Fruit fly (Drosophila melanogaster) Kc167 (cell line): ENCODE results near the gene Sdhaf3.

ENCODE experiments used
- Myc ChIP-seq: fragments of >200 bp; optimal IDR thresholded peaks from 2 replicates; lab custom pipeline; 2017; ENCODE audit warnings: missing external identifiers
- psq ChIP-seq: fragments of >200 bp; optimal IDR thresholded peaks from 2 replicates; lab custom pipeline; 2017; ENCODE audit warnings: missing external identifiers
- ttk ChIP-seq: sonication (Bioruptor generic); optimal IDR thresholded peaks from 2 replicates; lab custom pipeline; 2017; ENCODE audit warnings: missing external identifiers

- TF ChIP-seq ttk (lab: Kevin White, UChicago): no peak
- no peak for TF ChIP-seq psq
- no peak for TF ChIP-seq Myc (lab: Kevin White, UChicago)
Measured at dm6 chr3R:16469501-16470263, 12.6 kb downstream of the Sdhaf3 start, which contains the start of the genes CG42232 and CSN5.
